Fruit fly (Drosophila melanogaster) whole organism, embryonic: ENCODE data around the gene Tre1.
A peak's percentile ranks its signal among the peaks of the same experiment; 100 is the strongest.

Source experiments
- Ada2b ChIP-seq: fragments of 200-800 bp; sonication (Bioruptor generic); IDR thresholded peaks from 2 replicates; pipeline ENCODE4 v1.3.6; 2022; ENCODE audit warnings: missing biosample characterization, missing genetic modification characterization
- Bgb ChIP-seq: fragments of 200-800 bp; sonication (Bioruptor generic); IDR thresholded peaks from 2 replicates; pipeline ENCODE4 v1.3.6; 2022; ENCODE audit warnings: missing biosample characterization, missing genetic modification characterization; ENCODE audit not compliant: partially characterized antibody
- BtbVII ChIP-seq: fragments of 200-800 bp; sonication (Bioruptor generic); optimal IDR thresholded peaks from 3 replicates; lab custom pipeline; 2017; ENCODE audit warnings: missing biosample characterization, mild to moderate bottlenecking, missing genetic modification characterization
- CG10267 ChIP-seq: fragments of 200-800 bp; sonication (Bioruptor generic); optimal IDR thresholded peaks from 2 replicates; lab custom pipeline; 2018; ENCODE audit warnings: missing biosample characterization, mild to moderate bottlenecking, missing genetic modification characterization, moderate library complexity
- CG10431 ChIP-seq: fragments of 200-800 bp; sonication (Bioruptor generic); optimal IDR thresholded peaks from 3 replicates; lab custom pipeline; 2018; ENCODE audit warnings: missing biosample characterization, mild to moderate bottlenecking, missing genetic modification characterization
- CG11695 ChIP-seq: fragments of 200-800 bp; sonication (Bioruptor generic); IDR thresholded peaks from 3 replicates; pipeline ENCODE4 v1.3.6; 2022; ENCODE audit warnings: missing biosample characterization, missing genetic modification characterization
- CG12299 ChIP-seq: fragments of 200-800 bp; sonication (Bioruptor generic); optimal IDR thresholded peaks from 2 replicates; lab custom pipeline; 2018; ENCODE audit warnings: missing biosample characterization, mild to moderate bottlenecking, missing genetic modification characterization
- CG12391 ChIP-seq: fragments of 200-800 bp; sonication (Bioruptor generic); optimal IDR thresholded peaks from 3 replicates; lab custom pipeline; 2018; ENCODE audit warnings: missing biosample characterization, mild to moderate bottlenecking, missing genetic modification characterization, moderate library complexity
- CG13624 ChIP-seq: fragments of 200-800 bp; sonication (Bioruptor generic); optimal IDR thresholded peaks from 2 replicates; lab custom pipeline; 2016; ENCODE audit warnings: missing biosample characterization, missing genetic modification characterization
- CG17359 ChIP-seq: fragments of 200-800 bp; sonication (Bioruptor generic); optimal IDR thresholded peaks from 3 replicates; lab custom pipeline; 2018; ENCODE audit warnings: missing biosample characterization, mild to moderate bottlenecking, missing genetic modification characterization, moderate library complexity
- CG18262 ChIP-seq: fragments of 200-800 bp; optimal IDR thresholded peaks from 3 replicates; lab custom pipeline; 2019; ENCODE audit warnings: missing biosample characterization, mild to moderate bottlenecking, missing genetic modification characterization, moderate library complexity
- CG2875 ChIP-seq: fragments of 200-800 bp; sonication (Bioruptor generic); optimal IDR thresholded peaks from 2 replicates; lab custom pipeline; 2017; ENCODE audit warnings: missing biosample characterization, mild to moderate bottlenecking, missing genetic modification characterization, missing genetic modification reagents
- CG30403 ChIP-seq: fragments of 200-800 bp; sonication (Bioruptor generic); optimal IDR thresholded peaks from 3 replicates; lab custom pipeline; 2016; ENCODE audit warnings: missing biosample characterization, missing genetic modification characterization
- CG30431 ChIP-seq: fragments of 200-800 bp; sonication (Bioruptor generic); optimal IDR thresholded peaks from 2 replicates; lab custom pipeline; 2017; ENCODE audit warnings: missing biosample characterization, missing genetic modification characterization
- CG3281 ChIP-seq: fragments of 200-800 bp; sonication (Bioruptor generic); optimal IDR thresholded peaks from 3 replicates; lab custom pipeline; 2017; ENCODE audit warnings: missing biosample characterization, mild to moderate bottlenecking, missing genetic modification characterization
- CG6254 ChIP-seq: fragments of 200-800 bp; sonication (Bioruptor generic); optimal IDR thresholded peaks from 3 replicates; lab custom pipeline; 2017; ENCODE audit warnings: mild to moderate bottlenecking, missing biosample characterization, missing genetic modification reagents, missing genetic modification characterization
- CG6765 ChIP-seq: fragments of 200-800 bp; sonication (Bioruptor generic); optimal IDR thresholded peaks from 3 replicates; lab custom pipeline; 2017; ENCODE audit warnings: missing biosample characterization, mild to moderate bottlenecking, missing genetic modification characterization
- CG7556 ChIP-seq: fragments of 200-800 bp; sonication (Bioruptor generic); optimal IDR thresholded peaks from 2 replicates; lab custom pipeline; 2017; ENCODE audit warnings: missing biosample characterization, mild to moderate bottlenecking, missing genetic modification characterization
- CG7963 ChIP-seq: fragments of 200-800 bp; sonication (Bioruptor generic); IDR thresholded peaks from 3 replicates; pipeline ENCODE4 v1.3.6; 2022; ENCODE audit warnings: missing biosample characterization, missing genetic modification characterization; ENCODE audit not compliant: partially characterized antibody
- CG8765 ChIP-seq: fragments of 200-800 bp; sonication (Bioruptor generic); IDR thresholded peaks from 2 replicates; pipeline ENCODE4 v1.3.6; 2022; ENCODE audit warnings: missing biosample characterization, missing genetic modification characterization
- CG8924 ChIP-seq: fragments of 200-800 bp; optimal IDR thresholded peaks from 3 replicates; lab custom pipeline; 2019; ENCODE audit warnings: missing biosample characterization, mild to moderate bottlenecking, missing genetic modification characterization, moderate library complexity
- D19A ChIP-seq: fragments of 200-800 bp; optimal IDR thresholded peaks from 3 replicates; lab custom pipeline; 2019; ENCODE audit warnings: missing biosample characterization, mild to moderate bottlenecking, missing genetic modification characterization, moderate library complexity
- Dad ChIP-seq: fragments of 200-800 bp; sonication (Bioruptor generic); optimal IDR thresholded peaks from 3 replicates; lab custom pipeline; 2016; ENCODE audit warnings: missing biosample characterization, missing genetic modification characterization
- Deaf1 ChIP-seq: fragments of 200-800 bp; optimal IDR thresholded peaks from 3 replicates; lab custom pipeline; 2019; ENCODE audit warnings: missing biosample characterization, mild to moderate bottlenecking, missing genetic modification characterization, moderate library complexity
- Ets65A ChIP-seq: fragments of 200-800 bp; sonication (Bioruptor generic); peaks from one replicate; lab custom pipeline; 2016; ENCODE audit warnings: missing biosample characterization, missing genetic modification characterization
- Hand ChIP-seq: fragments of 200-800 bp; sonication (Bioruptor generic); optimal IDR thresholded peaks from 2 replicates; lab custom pipeline; 2017; ENCODE audit warnings: mild to moderate bottlenecking, missing biosample characterization, missing genetic modification reagents, missing genetic modification characterization
- HmgZ ChIP-seq: fragments of 200-800 bp; sonication (Bioruptor generic); optimal IDR thresholded peaks from 2 replicates; lab custom pipeline; 2018; ENCODE audit warnings: missing biosample characterization, mild to moderate bottlenecking, missing genetic modification characterization
- Hr3 ChIP-seq: fragments of 200-800 bp; sonication (Bioruptor generic); optimal IDR thresholded peaks from 3 replicates; lab custom pipeline; 2016; ENCODE audit warnings: missing biosample characterization, missing genetic modification characterization
- NC2β ChIP-seq: fragments of 200-800 bp; sonication (Bioruptor generic); optimal IDR thresholded peaks from 2 replicates; lab custom pipeline; 2016; ENCODE audit warnings: missing biosample characterization, missing genetic modification characterization
- Nf-YB ChIP-seq: fragments of 200-800 bp; sonication (Bioruptor generic); optimal IDR thresholded peaks from 3 replicates; lab custom pipeline; 2019; ENCODE audit warnings: missing biosample characterization, mild to moderate bottlenecking, missing genetic modification characterization, moderate library complexity
- Sox100B ChIP-seq: fragments of 200-800 bp; sonication (Bioruptor generic); optimal IDR thresholded peaks from 3 replicates; lab custom pipeline; 2018; ENCODE audit warnings: missing biosample characterization, mild to moderate bottlenecking, missing genetic modification characterization
- Trl ChIP-seq, 3 experiments: fragments of >200 bp in 2 of 3; fragments of 200-800 bp in 1 of 3; sonication (Bioruptor generic) in 1 of 3; optimal IDR thresholded peaks; 2 replicates in 1 of 3; 3 replicates in 2 of 3; lab custom pipeline; 2016 to 2017; ENCODE audit warnings: missing biosample characterization in 1 of 3, missing genetic modification characterization in 1 of 3
- al ChIP-seq: fragments of 200-800 bp; sonication (Bioruptor generic); IDR thresholded peaks from 2 replicates; pipeline ENCODE4 v1.3.6; 2022; ENCODE audit warnings: missing biosample characterization, missing genetic modification characterization
- br ChIP-seq: fragments of >200 bp; optimal IDR thresholded peaks from 2 replicates; lab custom pipeline; 2017
- chif ChIP-seq, 2 experiments: fragments of 200-800 bp; sonication (Bioruptor generic); optimal IDR thresholded peaks; 3 replicates each; lab custom pipeline; 2016; ENCODE audit warnings: missing biosample characterization in 2 of 2, missing genetic modification characterization in 2 of 2
- dm ChIP-seq: fragments of 200-800 bp; sonication (Bioruptor generic); optimal IDR thresholded peaks from 3 replicates; lab custom pipeline; 2016; ENCODE audit warnings: missing biosample characterization, missing genetic modification characterization
- emc ChIP-seq: fragments of 200-800 bp; sonication (Bioruptor generic); optimal IDR thresholded peaks from 2 replicates; lab custom pipeline; 2016; ENCODE audit warnings: missing biosample characterization, missing genetic modification characterization
- fu2 ChIP-seq: fragments of 200-800 bp; sonication (Bioruptor generic); optimal IDR thresholded peaks from 2 replicates; lab custom pipeline; 2016; ENCODE audit warnings: missing biosample characterization, missing genetic modification characterization
- gem ChIP-seq: fragments of 200-800 bp; sonication (Bioruptor generic); optimal IDR thresholded peaks from 2 replicates; lab custom pipeline; 2019; ENCODE audit warnings: missing biosample characterization, mild to moderate bottlenecking, missing genetic modification characterization, moderate library complexity
- h ChIP-seq: fragments of >200 bp; optimal IDR thresholded peaks from 2 replicates; lab custom pipeline; 2017
- inv ChIP-seq: fragments of 200-800 bp; sonication (Bioruptor generic); IDR thresholded peaks from 2 replicates; pipeline ENCODE4 v1.3.6; 2022; ENCODE audit warnings: missing biosample characterization, missing genetic modification characterization; ENCODE audit not compliant: partially characterized antibody
- jing ChIP-seq: fragments of 200-800 bp; sonication (Bioruptor generic); optimal IDR thresholded peaks from 2 replicates; lab custom pipeline; 2018; ENCODE audit warnings: missing biosample characterization, mild to moderate bottlenecking, missing genetic modification characterization
- lab ChIP-seq: fragments of 200-800 bp; sonication (Bioruptor generic); optimal IDR thresholded peaks from 3 replicates; lab custom pipeline; 2017; ENCODE audit warnings: missing biosample characterization, missing genetic modification characterization, mild to moderate bottlenecking, moderate library complexity, missing genetic modification reagents
- nerfin-1 ChIP-seq: fragments of 200-800 bp; sonication (Bioruptor generic); optimal IDR thresholded peaks from 3 replicates; lab custom pipeline; 2019; ENCODE audit warnings: missing biosample characterization, mild to moderate bottlenecking, missing genetic modification characterization, moderate library complexity
- otp ChIP-seq: fragments of 200-800 bp; sonication (Bioruptor generic); IDR thresholded peaks from 3 replicates; pipeline ENCODE4, ENCODE4 v1.3.6; 2022; ENCODE audit warnings: missing biosample characterization, missing genetic modification characterization
- pum ChIP-seq: fragments of 200-800 bp; sonication (Bioruptor generic); optimal IDR thresholded peaks from 2 replicates; lab custom pipeline; 2016; ENCODE audit warnings: missing biosample characterization, missing genetic modification characterization
- run ChIP-seq: fragments of 200-800 bp; sonication (Bioruptor generic); optimal IDR thresholded peaks from 3 replicates; lab custom pipeline; 2018; ENCODE audit warnings: missing biosample characterization, mild to moderate bottlenecking, missing genetic modification characterization
- vvl ChIP-seq: fragments of 200-800 bp; sonication (Bioruptor generic); IDR thresholded peaks from 2 replicates; pipeline ENCODE4 v1.3.6; 2022; ENCODE audit warnings: missing biosample characterization, missing genetic modification characterization
- zen2 ChIP-seq: fragments of 200-800 bp; sonication (Bioruptor generic); IDR thresholded peaks from 3 replicates; pipeline ENCODE4 v1.3.6; 2022; ENCODE audit warnings: missing biosample characterization, missing genetic modification characterization; ENCODE audit not compliant: partially characterized antibody

The Tre1 gene

dm6 chrX:5699824-5700498 is 20.2 kb upstream of the Tre1 start (continued):
- TF ChIP-seq Sox100B (GFP tag; lab: Kevin White, UChicago) (peak; percentile 58), Bgb (no peak), CG11695 (GFP tag; lab: Robert Waterston, UW) (peak; percentile 52; the same call in 2 of the 3 replicates), emc (GFP tag; lab: Kevin White, UChicago) (no peak), CG12391 (tag; lab: Kevin White, UChicago) (peak; percentile 76), CG8924 (peak; percentile 67), CG6765 (GFP tag; lab: Kevin White, UChicago) (no peak), CG30431 (GFP tag; lab: Kevin White, UChicago) (peak; percentile 44), Dad (GFP tag; lab: Kevin White, UChicago) (peak; percentile 4), CG12299 (tag; lab: Kevin White, UChicago) (no peak), Nf-YB (GFP tag; lab: Kevin White, UChicago) (peak; percentile 39), br (no peak), CG6254 (peak; percentile 46), BtbVII (GFP tag; lab: Kevin White, UChicago) (peak; percentile 26), CG8765 (no peak), CG17359 (tag; lab: Kevin White, UChicago) (peak; percentile 71), Hr3 (GFP tag; lab: Kevin White, UChicago) (peak; percentile 60), Trl (optimal IDR thresholded peaks at IDR 0.05; lab: Kevin White, UChicago) (no peak), Trl (GFP tag; optimal IDR thresholded peaks at IDR 0.05; lab: Kevin White, UChicago) (peak; percentile 8), CG13624 (GFP tag; lab: Kevin White, UChicago) (no peak), inv (GFP tag; lab: Robert Waterston, UW) (no peak), CG2875 (GFP tag; lab: Kevin White, UChicago) (peak; percentile 41), pum (GFP tag; lab: Kevin White, UChicago) (peak; percentile 48), chif (GFP tag; optimal IDR thresholded peaks at IDR 0.05; lab: Kevin White, UChicago) (peak; percentile 65 to 68), lab (GFP tag; lab: Kevin White, UChicago) (peak; percentile 77), CG3281 (peak; percentile 68), CG7963 (GFP tag; lab: Robert Waterston, UW) (no peak), zen2 (GFP tag; lab: Robert Waterston, UW) (no peak), nerfin-1 (tag; lab: Kevin White, UChicago) (peak; percentile 23), NC2β (GFP tag; lab: Kevin White, UChicago) (peak; percentile 35), HmgZ (tag; lab: Kevin White, UChicago) (peak; percentile 11), jing (peak; percentile 48), Ada2b (peak; percentile 36; the same call in 1 of the 2 replicates), CG30403 (GFP tag; lab: Kevin White, UChicago) (peak; percentile 73), Hand (GFP tag; lab: Kevin White, UChicago) (no peak), CG18262 (tag; lab: Kevin White, UChicago) (peak; percentile 74), Deaf1 (tag; lab: Kevin White, UChicago) (peak; percentile 54), al (GFP tag; lab: Robert Waterston, UW) (0 out of 2 replicates have a peak, but pooled peaks have one; percentile 17), run (peak; percentile 38), D19A (tag; lab: Kevin White, UChicago) (peak; percentile 82), CG7556 (peak; percentile 68), vvl (GFP tag; lab: Robert Waterston, UW) (peak; percentile 68), dm (GFP tag; lab: Kevin White, UChicago) (peak; percentile 10), h (lab: Kevin White, UChicago) (no peak), fu2 (no peak), Ets65A (GFP tag; lab: Kevin White, UChicago) (peak; percentile 86), CG10267 (tag; lab: Kevin White, UChicago) (peak; percentile 52), gem (peak; percentile 86), otp (GFP tag; lab: Robert Waterston, UW) (peak; percentile 39; the same call in 1 of the 3 replicates), CG10431 (GFP tag; lab: Kevin White, UChicago) (no peak)
